Worm (Caenorhabditis elegans) whole organism, L2 larva: ENCODE measurements around the gene pitr-4.

Experiments used
- elt-1 ChIP-seq: fragments of 150-350 bp; optimal IDR thresholded peaks from 2 replicates; lab custom pipeline; 2014; ENCODE audit warnings: missing biosample characterization, missing genetic modification characterization
- lsy-2 ChIP-seq, 2 experiments: fragments of 150-350 bp in 1 of 2; sonication (generic microtip) in 1 of 2; optimal IDR thresholded peaks; 2 replicates each; lab custom pipeline; 2014 to 2017; ENCODE audit warnings: missing biosample characterization in 2 of 2, missing genetic modification characterization in 2 of 2
- nhr-77 ChIP-seq: fragments of 150-350 bp; optimal IDR thresholded peaks from 2 replicates; lab custom pipeline; 2014; ENCODE audit warnings: missing biosample characterization, missing genetic modification characterization
- ztf-4 ChIP-seq: fragments of 150-350 bp; optimal IDR thresholded peaks from 2 replicates; lab custom pipeline; 2014; ENCODE audit warnings: missing biosample characterization, missing genetic modification characterization

- TF ChIP-seq elt-1 (tag; lab: Kevin White, UChicago) = no peak
- no peak for TF ChIP-seq lsy-2 (tag; optimal IDR thresholded peaks at IDR 0.05; lab: Kevin White, UChicago)
- TF ChIP-seq nhr-77 (tag; lab: Kevin White, UChicago) = no peak
- TF ChIP-seq ztf-4 (tag; lab: Kevin White, UChicago) = no peak
Measured at ce11 chrV:9672495-9672894, 11.1 kb upstream of the pitr-4 start.
